Fruit fly (Drosophila melanogaster): Measurements from ENCODE around the gene CG4199.
A peak's percentile ranks its signal among the peaks of the same experiment; 100 is the strongest.

CG4199 gene

DNA sequence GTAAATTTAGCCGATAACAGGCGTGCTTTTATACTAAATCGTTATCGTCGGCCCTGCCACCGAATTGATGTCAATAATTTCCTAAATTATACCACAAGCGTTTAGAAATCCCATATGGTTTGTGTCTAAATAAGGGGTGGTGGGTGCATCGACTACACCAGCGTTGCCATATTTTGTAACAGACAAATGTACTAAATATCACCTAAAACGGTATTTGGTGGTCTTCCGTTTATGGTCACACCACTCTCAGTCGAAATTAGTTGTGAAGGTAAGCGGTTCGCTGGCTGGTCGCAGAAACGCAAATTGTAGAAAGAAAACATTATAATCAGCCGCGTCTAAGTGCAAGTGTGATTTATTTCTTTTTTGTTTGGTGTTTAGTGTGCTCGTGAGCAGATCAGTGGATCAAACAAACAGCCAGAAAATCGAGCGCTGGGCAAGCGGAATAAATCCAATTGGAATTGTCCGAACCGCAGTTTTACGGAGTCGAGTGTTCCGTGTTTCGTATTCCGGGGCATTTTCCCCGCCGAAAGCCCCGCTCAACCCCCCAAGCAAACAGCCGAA, 7.2 kb upstream of the CG4199 start, which contains the start of the genes CG16903 and Unc-76 (continued):
- TF ChIP-seq Dll (GFP tag; IDR thresholded peaks at IDR 0.05; ENCODE audit: partially characterized antibody) = peak; percentile 40; the same call in 2 of the 4 replicates
- no peak for TF ChIP-seq CG4424 (GFP tag; optimal IDR thresholded peaks at IDR 0.05)
- TF ChIP-seq CG3163 (GFP tag; optimal IDR thresholded peaks at IDR 0.05) = peak; percentile 25
- no peak for TF ChIP-seq Poxn (GFP tag; IDR thresholded peaks at IDR 0.05)
- peak; percentile 70 for TF ChIP-seq CG42726 (GFP tag; IDR thresholded peaks at IDR 0.05; ENCODE audit: partially characterized antibody)
- no peak for TF ChIP-seq ems (GFP tag; optimal IDR thresholded peaks at IDR 0.05)
- TF ChIP-seq run (tag; optimal IDR thresholded peaks at IDR 0.05) = peak; percentile 29
- peak; percentile 60 for TF ChIP-seq dm (GFP tag; optimal IDR thresholded peaks at IDR 0.05)
- peak in 1 of 2 experiments; percentile 47 for TF ChIP-seq Hr51 (GFP tag; optimal IDR thresholded peaks at IDR 0.05)
- TF ChIP-seq kah (GFP tag; optimal IDR thresholded peaks at IDR 0.05) = peak; percentile 52
- peak; percentile 31 for TF ChIP-seq fd64A (GFP tag; optimal IDR thresholded peaks at IDR 0.05)
- TF ChIP-seq bowl (GFP tag; IDR thresholded peaks at IDR 0.05) = 0 out of 2 replicates have a peak, but pooled peaks have one; percentile 39
- 0 out of 2 replicates have a peak, but pooled peaks have one; percentile 20 for TF ChIP-seq al (GFP tag; IDR thresholded peaks at IDR 0.05)
- TF ChIP-seq CG33213 (GFP tag; optimal IDR thresholded peaks at IDR 0.05) = peak; percentile 91
- no peak for TF ChIP-seq CkIIα-i1 (GFP tag; IDR thresholded peaks at IDR 0.05)
- TF ChIP-seq CG15073 (GFP tag; optimal IDR thresholded peaks at IDR 0.05) = no peak
- peak; percentile 24 for TF ChIP-seq Dad (GFP tag; optimal IDR thresholded peaks at IDR 0.05)
- peak; percentile 43 for TF ChIP-seq lab (GFP tag; optimal IDR thresholded peaks at IDR 0.05)
- no peak for TF ChIP-seq Trl (optimal IDR thresholded peaks at IDR 0.05)
- peak; percentile 51 for TF ChIP-seq Trl (GFP tag; optimal IDR thresholded peaks at IDR 0.05)
- peak; percentile 88 for TF ChIP-seq Ets65A (GFP tag)
- peak; percentile 21 for TF ChIP-seq exex (tag; optimal IDR thresholded peaks at IDR 0.05)
- TF ChIP-seq CG5180 (GFP tag; optimal IDR thresholded peaks at IDR 0.05) = peak; percentile 27
- TF ChIP-seq ato (GFP tag; IDR thresholded peaks at IDR 0.05; ENCODE audit: partially characterized antibody) = no peak
- TF ChIP-seq CG10543 (GFP tag; optimal IDR thresholded peaks at IDR 0.05) = peak; percentile 55
- TF ChIP-seq Lhr (GFP tag; optimal IDR thresholded peaks at IDR 0.05) = peak; percentile 98
- peak; percentile 69 for TF ChIP-seq CG7987 (GFP tag; optimal IDR thresholded peaks at IDR 0.05)
- TF ChIP-seq D19A (tag; optimal IDR thresholded peaks at IDR 0.05) = peak; percentile 37
- TF ChIP-seq Spps (tag; optimal IDR thresholded peaks at IDR 0.05) = peak; percentile 17
- peak; percentile 74 for TF ChIP-seq ci (GFP tag; IDR thresholded peaks at IDR 0.05)
- peak; percentile 9 for TF ChIP-seq CG10147 (GFP tag; optimal IDR thresholded peaks at IDR 0.05)
- peak; percentile 20 for TF ChIP-seq CG7839 (tag; optimal IDR thresholded peaks at IDR 0.05)
- TF ChIP-seq lola (GFP tag; optimal IDR thresholded peaks at IDR 0.05) = peak in 1 of 3 experiments; percentile 1
- peak; percentile 51 for TF ChIP-seq grau (tag; optimal IDR thresholded peaks at IDR 0.05)
- TF ChIP-seq CG11695 (GFP tag; IDR thresholded peaks at IDR 0.05) = no peak
- peak; percentile 84 for TF ChIP-seq CG3847 (GFP tag; IDR thresholded peaks at IDR 0.05)
- peak; percentile 64 for TF ChIP-seq pros (GFP tag; optimal IDR thresholded peaks at IDR 0.05)
- TF ChIP-seq CG30403 (GFP tag; optimal IDR thresholded peaks at IDR 0.05) = peak; percentile 14
- peak; percentile 56; the same call in 1 of the 2 replicates for TF ChIP-seq Bgb (GFP tag; IDR thresholded peaks at IDR 0.05; ENCODE audit: partially characterized antibody)
- peak; percentile 38 for TF ChIP-seq nau (GFP tag; optimal IDR thresholded peaks at IDR 0.05)
- TF ChIP-seq CG10654 (GFP tag; optimal IDR thresholded peaks at IDR 0.05) = no peak
- TF ChIP-seq CG12219 (GFP tag; optimal IDR thresholded peaks at IDR 0.05) = peak; percentile 32
- no peak for TF ChIP-seq Mrtf (GFP tag; IDR thresholded peaks at IDR 0.05)
- peak; percentile 100 for TF ChIP-seq CG9797 (GFP tag; optimal IDR thresholded peaks at IDR 0.05)
- TF ChIP-seq unpg (GFP tag; optimal IDR thresholded peaks at IDR 0.05) = peak; percentile 36
- TF ChIP-seq sug (tag; optimal IDR thresholded peaks at IDR 0.05) = peak; percentile 66
- TF ChIP-seq Antp (GFP tag; optimal IDR thresholded peaks at IDR 0.05) = peak; percentile 6
- TF ChIP-seq CG7928 (GFP tag; optimal IDR thresholded peaks at IDR 0.05) = peak; percentile 66
- peak; percentile 52; the same call in 2 of the 3 replicates for TF ChIP-seq Dbx (GFP tag; IDR thresholded peaks at IDR 0.05)

All from whole organism, embryonic.